Worm (Caenorhabditis elegans) whole organism, early embryonic: ENCODE measurements around the gene sqv-1.
"Not testable (repeated sequence)": the region's sequence is repeated elsewhere in the genome, so short reads cannot be mapped to it uniquely, and the experiment has no call there.

Experiments used
- B0310.2 ChIP-seq: sonication (generic microtip); optimal IDR thresholded peaks from 2 replicates; lab custom pipeline; 2016; ENCODE audit warnings: mild to moderate bottlenecking, missing genetic modification characterization, missing compliant biosample characterization
- F13C5.2 ChIP-seq: sonication (generic microtip); optimal IDR thresholded peaks from 2 replicates; lab custom pipeline; 2017; ENCODE audit warnings: mild to moderate bottlenecking, missing genetic modification characterization, inconsistent platforms, missing compliant biosample characterization
- aly-1 ChIP-seq: sonication (generic microtip); optimal IDR thresholded peaks from 2 replicates; lab custom pipeline; 2016; ENCODE audit warnings: missing genetic modification characterization, missing compliant biosample characterization
- ama-1 ChIP-seq: fragments of 150-350 bp; optimal IDR thresholded peaks from 2 replicates; lab custom pipeline; 2014
- ceh-13 ChIP-seq: fragments of 200-800 bp; sonication (Bioruptor generic); optimal IDR thresholded peaks from 2 replicates; lab custom pipeline; 2018; ENCODE audit warnings: mild to moderate bottlenecking, missing genetic modification characterization, missing compliant biosample characterization
- ceh-36 ChIP-seq: sonication (generic microtip); optimal IDR thresholded peaks from 2 replicates; lab custom pipeline; 2016; ENCODE audit warnings: missing genetic modification characterization, inconsistent platforms, missing compliant biosample characterization
- ets-7 ChIP-seq: sonication (generic microtip); optimal IDR thresholded peaks from 2 replicates; lab custom pipeline; 2016; ENCODE audit warnings: missing genotype, missing genetic modification characterization, missing compliant biosample characterization
- flt-1 ChIP-seq: fragments of 200-800 bp; sonication (Bioruptor generic); IDR thresholded peaks from 2 replicates; pipeline ENCODE4 v1.3.6; 2022; ENCODE audit warnings: missing genetic modification characterization, missing compliant biosample characterization
- hmbx-1 ChIP-seq: sonication (generic microtip); optimal IDR thresholded peaks from 2 replicates; lab custom pipeline; 2016; ENCODE audit warnings: mild to moderate bottlenecking, missing genetic modification characterization, missing compliant biosample characterization
- hmg-4 ChIP-seq: fragments of 200-800 bp; sonication (Bioruptor generic); optimal IDR thresholded peaks from 2 replicates; lab custom pipeline; 2018; ENCODE audit warnings: mild to moderate bottlenecking, missing genetic modification characterization, missing compliant biosample characterization
- hnd-1 ChIP-seq: sonication (generic microtip); optimal IDR thresholded peaks from 2 replicates; lab custom pipeline; 2016; ENCODE audit warnings: missing genetic modification characterization, missing compliant biosample characterization
- pes-1 ChIP-seq: fragments of 200-800 bp; sonication (Bioruptor generic); IDR thresholded peaks from 2 replicates; pipeline ENCODE4 v1.3.6; 2022; ENCODE audit warnings: missing genetic modification reagents, missing genetic modification characterization, missing compliant biosample characterization
- scrt-1 ChIP-seq: fragments of 200-800 bp; sonication (Bioruptor generic); IDR thresholded peaks from 2 replicates; pipeline ENCODE4 v1.3.6; 2022; ENCODE audit warnings: missing genetic modification characterization, missing compliant biosample characterization
- sea-1 ChIP-seq: fragments of 200-800 bp; sonication (Bioruptor generic); conservative IDR thresholded peaks from 2 replicates; pipeline ENCODE4 v1.3.6; 2022; ENCODE audit warnings: missing genetic modification characterization, missing compliant biosample characterization
- tbx-11 ChIP-seq: fragments of 200-800 bp; sonication (Bioruptor generic); IDR thresholded peaks from 2 replicates; pipeline ENCODE4 v1.3.6; 2022; ENCODE audit warnings: missing genetic modification characterization, missing compliant biosample characterization
- tbx-37 ChIP-seq: fragments of 200-800 bp; sonication (Bioruptor generic); conservative IDR thresholded peaks from 2 replicates; pipeline ENCODE4 v1.3.6; 2022; ENCODE audit warnings: missing genetic modification reagents, missing genetic modification characterization, missing compliant biosample characterization
- tra-4 ChIP-seq: sonication (generic microtip); optimal IDR thresholded peaks from 2 replicates; lab custom pipeline; 2017; ENCODE audit warnings: missing genetic modification characterization, missing compliant biosample characterization

The sqv-1 gene

DNA sequence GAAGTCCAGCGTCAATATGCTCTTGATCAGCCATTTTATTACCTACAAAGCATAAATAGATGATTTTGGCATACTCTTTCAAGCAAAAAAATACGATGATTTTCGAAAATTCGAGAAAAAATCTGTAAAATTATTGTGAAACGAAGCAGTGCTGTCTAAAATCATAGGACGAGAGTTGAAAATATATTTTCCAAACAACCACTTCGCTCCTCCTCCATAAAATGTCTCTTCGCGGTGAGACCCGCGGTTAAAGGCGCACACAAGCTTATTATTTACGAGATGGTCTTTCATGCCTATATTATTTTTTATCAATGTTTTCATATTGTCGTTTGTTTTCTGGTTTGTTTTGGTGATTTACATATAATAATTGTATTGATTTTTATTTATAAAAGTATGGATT is 18.4 kb downstream of the sqv-1 start, which contains the start of gene nap-1:
TSS of gene nap-1 (minus strand) at position 42 of the 400 bp plus-strand sequence.
- TF ChIP-seq hnd-1 = no peak

DNA sequence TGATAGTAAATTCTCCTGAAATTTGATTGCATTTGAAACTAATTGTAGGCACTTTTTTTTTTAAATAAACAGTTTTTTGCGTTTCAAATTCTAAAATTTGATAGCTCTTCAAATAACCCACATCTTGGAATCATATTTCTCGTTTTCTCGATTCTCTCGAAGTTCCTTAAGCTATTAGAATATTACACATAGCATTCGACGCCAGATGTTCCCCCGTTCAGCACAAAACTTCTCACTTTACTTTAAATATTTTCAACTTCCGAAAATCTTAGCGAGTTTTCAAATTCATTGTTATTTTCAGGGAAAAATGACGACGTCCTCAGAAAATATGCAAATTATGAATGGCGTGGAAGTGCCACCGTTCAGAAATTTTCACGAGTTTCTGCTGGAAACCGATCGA is 18.8 kb downstream of the sqv-1 start, which contains the start of gene praf-3:
TSS of gene praf-3 (plus strand) at position 301 of the 400 bp plus-strand sequence.
- TF ChIP-seq ets-7 (tag; lab: Kevin White, UChicago) (no peak), hmbx-1 (no peak), tbx-37 (GFP tag; lab: Robert Waterston, UW) (no peak), pes-1 (GFP tag; lab: Robert Waterston, UW) (no peak), tbx-11 (no peak), F13C5.2 (tag; lab: Kevin White, UChicago) (no peak), ceh-36 (tag; lab: Kevin White, UChicago) (no peak), sea-1 (GFP tag; lab: Robert Waterston, UW) (no peak), ceh-13 (GFP tag; lab: Kevin White, UChicago) (no peak), ama-1 (lab: Kevin White, UChicago) (no peak), scrt-1 (no peak), hmg-4 (no peak), hnd-1 (no peak), B0310.2 (tag; lab: Kevin White, UChicago) (no peak), aly-1 (tag; lab: Kevin White, UChicago) (no peak), tra-4 (no peak), flt-1 (GFP tag; lab: Robert Waterston, UW) (no peak)

DNA sequence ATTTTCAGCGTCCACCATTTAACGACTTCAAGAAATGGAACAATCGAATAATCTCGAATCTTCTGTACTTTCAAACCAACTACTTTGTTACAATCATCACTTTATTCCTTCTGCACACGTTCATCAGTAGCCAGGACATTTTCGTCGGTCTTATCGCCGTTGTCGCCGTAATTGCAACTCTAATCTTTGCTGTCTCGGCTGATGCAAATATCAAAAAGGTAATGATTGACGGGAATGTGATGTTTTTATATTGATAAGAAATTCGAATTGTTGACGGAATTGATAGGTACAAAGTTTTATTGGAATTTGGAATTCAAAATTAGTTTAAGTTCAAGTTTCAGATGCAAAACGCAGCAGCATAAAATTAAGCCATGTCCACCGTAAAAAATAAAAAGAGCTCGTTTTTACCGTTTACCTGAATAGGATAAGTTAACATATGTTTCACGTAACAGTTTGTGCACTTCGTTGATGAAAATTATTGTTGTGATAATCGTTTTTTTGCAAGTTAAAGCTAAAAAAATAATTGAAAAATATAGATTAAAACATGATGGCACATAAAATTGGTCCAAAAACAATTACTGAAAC is 19.4 kb downstream of the sqv-1 start:
- TF ChIP-seq aly-1 (tag; lab: Kevin White, UChicago) (no peak), pes-1 (GFP tag; lab: Robert Waterston, UW) (no peak), ceh-36 (tag; lab: Kevin White, UChicago) (no peak), ets-7 (tag; lab: Kevin White, UChicago) (no peak), tbx-11 (no peak), hnd-1 (no peak)

DNA sequence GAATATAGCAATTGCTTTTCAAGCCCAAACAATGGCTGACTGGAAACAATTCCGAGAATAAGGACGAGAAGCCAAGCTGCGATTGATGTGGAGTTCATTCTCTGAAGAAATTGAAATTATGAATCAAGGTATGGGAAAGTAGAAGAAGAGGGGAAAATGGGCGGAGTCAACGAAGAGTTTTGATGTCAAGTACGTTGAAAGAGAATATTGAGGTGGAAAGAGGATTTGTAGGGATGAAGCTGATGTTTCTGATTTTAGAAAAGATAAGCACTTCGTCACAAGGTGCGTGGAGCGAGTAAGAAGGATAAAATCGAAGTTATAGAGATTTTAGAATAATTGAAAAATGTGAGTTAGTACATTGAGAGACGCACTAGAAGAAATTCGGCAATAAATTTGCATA is 21.8 kb downstream of the sqv-1 start, which contains the start of gene D2096.9:
TSS of gene D2096.9 (minus strand) at position 101 of the 400 bp plus-strand sequence.
- no peak for TF ChIP-seq hmg-4
- no peak for TF ChIP-seq F13C5.2 (tag; lab: Kevin White, UChicago)
- no peak for TF ChIP-seq hnd-1
- TF ChIP-seq tbx-37 (GFP tag; lab: Robert Waterston, UW) = no peak
- TF ChIP-seq scrt-1 = no peak
- TF ChIP-seq ceh-36 (tag; lab: Kevin White, UChicago) = no peak
- TF ChIP-seq ets-7 (tag; lab: Kevin White, UChicago) = no peak
- no peak for TF ChIP-seq hmbx-1
- no peak for TF ChIP-seq B0310.2 (tag; lab: Kevin White, UChicago)
- TF ChIP-seq flt-1 (GFP tag; lab: Robert Waterston, UW) = no peak

DNA sequence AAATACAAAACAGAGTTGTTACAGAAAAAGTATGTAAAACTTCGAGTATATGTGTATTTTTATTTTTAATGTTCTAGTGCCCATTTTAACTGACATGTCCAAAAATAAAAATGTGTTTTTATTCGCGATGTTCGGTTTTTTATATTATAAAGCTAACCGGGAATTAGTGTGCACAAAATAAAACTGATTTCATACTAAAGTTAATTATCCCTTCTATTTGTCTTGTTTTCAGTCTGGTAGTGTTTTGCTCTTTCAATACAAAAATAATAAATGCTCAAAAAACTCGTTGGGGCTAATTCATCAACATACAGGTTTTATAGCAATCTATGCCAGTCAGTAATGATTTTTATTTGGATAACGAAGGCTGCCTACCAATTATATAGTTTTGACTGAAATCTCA is 23.8 kb downstream of the sqv-1 start:
- TF ChIP-seq tbx-37 (GFP tag; lab: Robert Waterston, UW) (no peak), F13C5.2 (tag; lab: Kevin White, UChicago) (no peak), tra-4 (no peak), ceh-13 (GFP tag; lab: Kevin White, UChicago) (no peak), hnd-1 (no peak), hmbx-1 (no peak), sea-1 (GFP tag; lab: Robert Waterston, UW) (no peak), ama-1 (lab: Kevin White, UChicago) (no peak), tbx-11 (no peak), hmg-4 (no peak), ceh-36 (tag; lab: Kevin White, UChicago) (no peak), aly-1 (tag; lab: Kevin White, UChicago) (no peak), B0310.2 (tag; lab: Kevin White, UChicago) (no peak), scrt-1 (no peak), ets-7 (tag; lab: Kevin White, UChicago) (no peak)

DNA sequence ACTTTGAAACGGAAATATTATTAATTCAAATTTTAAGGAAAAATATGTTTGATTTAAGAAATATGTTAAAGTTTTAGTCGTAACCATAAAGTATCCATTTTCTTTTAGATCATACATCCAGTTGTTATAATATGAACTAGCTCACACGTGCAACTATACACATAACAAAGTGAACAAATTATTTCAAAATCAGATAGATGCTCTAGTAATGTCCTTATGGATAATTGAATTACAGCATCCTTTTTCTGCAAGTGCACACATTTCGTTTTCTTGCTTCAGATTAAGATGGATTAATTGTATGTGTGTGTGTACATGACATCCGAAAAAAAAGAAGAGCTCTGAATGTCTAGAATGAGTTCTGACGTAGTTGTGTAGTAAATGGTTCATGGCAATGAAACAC is 24.7 kb downstream of the sqv-1 start:
- no peak for TF ChIP-seq sea-1 (GFP tag; lab: Robert Waterston, UW)
- no peak for TF ChIP-seq aly-1 (tag; lab: Kevin White, UChicago)
- no peak for TF ChIP-seq ama-1 (lab: Kevin White, UChicago)
- no peak for TF ChIP-seq tra-4
- TF ChIP-seq hnd-1 = no peak
- no peak for TF ChIP-seq F13C5.2 (tag; lab: Kevin White, UChicago)
- TF ChIP-seq ets-7 (tag; lab: Kevin White, UChicago) = no peak
- no peak for TF ChIP-seq flt-1 (GFP tag; lab: Robert Waterston, UW)
- no peak for TF ChIP-seq tbx-37 (GFP tag; lab: Robert Waterston, UW)
- TF ChIP-seq scrt-1 = no peak
- no peak for TF ChIP-seq ceh-13 (GFP tag; lab: Kevin White, UChicago)
- TF ChIP-seq tbx-11 = no peak
- TF ChIP-seq B0310.2 (tag; lab: Kevin White, UChicago) = no peak
- no peak for TF ChIP-seq pes-1 (GFP tag; lab: Robert Waterston, UW)
- TF ChIP-seq ceh-36 (tag; lab: Kevin White, UChicago) = no peak
- TF ChIP-seq hmg-4 = no peak
- no peak for TF ChIP-seq hmbx-1

DNA sequence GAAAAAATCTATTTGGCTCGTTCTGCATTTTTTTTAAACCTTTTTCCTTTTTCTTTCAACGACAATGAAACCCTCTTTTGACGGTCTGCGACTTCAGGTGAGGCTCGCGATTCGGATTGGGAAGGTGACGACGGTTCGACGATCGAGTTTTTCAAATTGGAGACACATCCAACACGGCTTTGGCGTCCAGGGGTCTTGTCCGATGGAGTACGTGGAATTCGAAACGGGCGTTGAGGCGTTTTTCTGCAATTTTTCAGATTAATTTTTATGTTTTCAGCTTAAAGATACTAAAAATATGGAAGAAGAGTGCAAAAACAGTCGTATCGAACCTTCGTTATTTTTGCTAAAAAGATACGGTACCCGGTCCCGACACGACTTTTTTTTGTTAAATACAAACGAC is 28.2 kb downstream of the sqv-1 start, which contains the start of gene D2096.10:
TSS of gene D2096.10 (minus strand) at position 101 of the 400 bp plus-strand sequence.
- TF ChIP-seq ama-1 (lab: Kevin White, UChicago); tra-4; pes-1 (GFP tag; lab: Robert Waterston, UW): not testable (repeated sequence)

DNA sequence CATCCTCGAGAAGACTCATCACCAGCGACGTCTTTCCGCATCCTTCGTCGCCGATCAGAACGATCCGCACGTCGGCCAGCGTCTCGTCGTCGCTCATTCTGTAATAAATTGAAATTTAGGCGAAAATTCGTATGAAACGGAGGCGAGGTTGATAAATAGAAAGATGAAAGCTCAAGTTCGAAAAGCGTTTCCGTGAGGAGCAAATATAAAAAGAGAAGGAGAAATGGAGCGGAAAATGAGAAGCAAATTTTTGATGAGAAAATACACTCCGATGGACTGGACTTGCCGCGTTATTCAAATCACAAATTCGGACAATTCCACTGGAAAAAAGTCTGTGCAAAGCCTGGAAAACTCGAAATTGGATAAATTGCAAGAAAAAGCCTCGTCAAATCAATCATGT is 33.2 kb downstream of the sqv-1 start, which contains the start of gene D2096.11:
TSS of gene D2096.11 (minus strand) at position 101 of the 400 bp plus-strand sequence.
- no peak for TF ChIP-seq pes-1 (GFP tag; lab: Robert Waterston, UW)
- TF ChIP-seq F13C5.2 (tag; lab: Kevin White, UChicago) = no peak
- no peak for TF ChIP-seq tbx-11
- no peak for TF ChIP-seq ets-7 (tag; lab: Kevin White, UChicago)
- TF ChIP-seq ceh-36 (tag; lab: Kevin White, UChicago) = no peak
